Fruit fly (Drosophila melanogaster) whole organism, embryonic: ENCODE measurements around the gene Unc50.
A peak's percentile ranks its signal among the peaks of the same experiment; 100 is the strongest.

ENCODE experiments used
- BEAF-32 ChIP-seq: fragments of 200-800 bp; sonication (Bioruptor generic); optimal IDR thresholded peaks from 3 replicates; lab custom pipeline; 2017; ENCODE audit warnings: missing biosample characterization, missing genetic modification characterization, mild to moderate bottlenecking, moderate library complexity, missing genetic modification reagents
- CG10366 ChIP-seq: fragments of 200-800 bp; sonication (Bioruptor generic); IDR thresholded peaks from 2 replicates; pipeline ENCODE4 v1.3.6; 2022; ENCODE audit warnings: missing biosample characterization, missing genetic modification characterization
- CG10654 ChIP-seq: fragments of 200-800 bp; sonication (Bioruptor generic); optimal IDR thresholded peaks from 2 replicates; lab custom pipeline; 2016; ENCODE audit warnings: missing biosample characterization, missing genetic modification characterization
- CG11085 ChIP-seq: fragments of 200-800 bp; sonication (Bioruptor generic); IDR thresholded peaks from 2 replicates; pipeline ENCODE4 v1.3.6; 2022; ENCODE audit warnings: missing biosample characterization, missing genetic modification characterization
- CG12391 ChIP-seq: fragments of 200-800 bp; sonication (Bioruptor generic); optimal IDR thresholded peaks from 3 replicates; lab custom pipeline; 2018; ENCODE audit warnings: missing biosample characterization, mild to moderate bottlenecking, missing genetic modification characterization, moderate library complexity
- CG13424 ChIP-seq: fragments of 200-800 bp; sonication (Bioruptor generic); optimal IDR thresholded peaks from 2 replicates; lab custom pipeline; 2019; ENCODE audit warnings: missing biosample characterization, mild to moderate bottlenecking, missing genetic modification characterization, moderate library complexity
- CG13775 ChIP-seq: fragments of 200-800 bp; sonication (Bioruptor generic); optimal IDR thresholded peaks from 3 replicates; lab custom pipeline; 2017; ENCODE audit warnings: missing biosample characterization, mild to moderate bottlenecking, missing genetic modification characterization
- CG15073 ChIP-seq: fragments of 200-800 bp; sonication (Bioruptor generic); optimal IDR thresholded peaks from 2 replicates; lab custom pipeline; 2016; ENCODE audit warnings: missing biosample characterization, missing genetic modification characterization
- CG17612 ChIP-seq: fragments of 200-800 bp; sonication (Bioruptor generic); IDR thresholded peaks from 2 replicates; pipeline ENCODE4 v1.3.6; 2022; ENCODE audit warnings: missing biosample characterization, missing genetic modification characterization
- CG30020 ChIP-seq: fragments of 200-800 bp; optimal IDR thresholded peaks from 2 replicates; lab custom pipeline; 2019; ENCODE audit warnings: missing biosample characterization, mild to moderate bottlenecking, missing genetic modification characterization, moderate library complexity
- CG34224 ChIP-seq: fragments of 200-800 bp; sonication (Bioruptor generic); IDR thresholded peaks from 3 replicates; pipeline ENCODE4 v1.3.6; 2022; ENCODE audit warnings: missing biosample characterization, missing genetic modification characterization; ENCODE audit not compliant: partially characterized antibody
- CG3726 ChIP-seq: fragments of 200-800 bp; sonication (Bioruptor generic); IDR thresholded peaks from 3 replicates; pipeline ENCODE4, ENCODE4 v1.3.6; 2022; ENCODE audit warnings: missing biosample characterization, missing genetic modification characterization
- CG4617 ChIP-seq: fragments of 200-800 bp; sonication (Bioruptor generic); optimal IDR thresholded peaks from 3 replicates; lab custom pipeline; 2016; ENCODE audit warnings: missing biosample characterization, missing genetic modification characterization, borderline replicate concordance
- CG6689 ChIP-seq: fragments of 200-800 bp; sonication (Bioruptor generic); IDR thresholded peaks from 2 replicates; pipeline ENCODE4 v1.3.6; 2022; ENCODE audit warnings: missing biosample characterization, missing genetic modification characterization
- CG8924 ChIP-seq: fragments of 200-800 bp; optimal IDR thresholded peaks from 3 replicates; lab custom pipeline; 2019; ENCODE audit warnings: missing biosample characterization, mild to moderate bottlenecking, missing genetic modification characterization, moderate library complexity
- CG9727 ChIP-seq: fragments of 200-800 bp; sonication (Bioruptor generic); optimal IDR thresholded peaks from 3 replicates; lab custom pipeline; 2017; ENCODE audit warnings: missing biosample characterization, mild to moderate bottlenecking, missing genetic modification characterization
- CG9932 ChIP-seq: fragments of 200-800 bp; sonication (Bioruptor generic); IDR thresholded peaks from 2 replicates; pipeline ENCODE4 v1.3.6; 2022; ENCODE audit warnings: missing biosample characterization, missing genetic modification characterization
- D19A ChIP-seq: fragments of 200-800 bp; optimal IDR thresholded peaks from 3 replicates; lab custom pipeline; 2019; ENCODE audit warnings: missing biosample characterization, mild to moderate bottlenecking, missing genetic modification characterization, moderate library complexity
- E2f2 ChIP-seq: fragments of 200-800 bp; sonication (Bioruptor generic); IDR thresholded peaks from 2 replicates; pipeline ENCODE4 v1.3.6; 2022; ENCODE audit warnings: missing biosample characterization, missing genetic modification characterization
- Ets97D ChIP-seq: fragments of 200-800 bp; sonication (Bioruptor generic); optimal IDR thresholded peaks from 3 replicates; lab custom pipeline; 2016; ENCODE audit warnings: missing biosample characterization, missing genetic modification characterization
- Lhr ChIP-seq: fragments of 200-800 bp; sonication (Bioruptor generic); optimal IDR thresholded peaks from 3 replicates; lab custom pipeline; 2017; ENCODE audit warnings: mild to moderate bottlenecking, missing biosample characterization, missing genetic modification reagents, missing genetic modification characterization
- Mes4 ChIP-seq: fragments of 200-800 bp; sonication (Bioruptor generic); optimal IDR thresholded peaks from 2 replicates; lab custom pipeline; 2016; ENCODE audit warnings: missing biosample characterization, missing genetic modification characterization
- Myb ChIP-seq: fragments of 200-800 bp; sonication (Bioruptor generic); optimal IDR thresholded peaks from 2 replicates; lab custom pipeline; 2016; ENCODE audit warnings: missing biosample characterization, missing genetic modification characterization
- Nf-YA ChIP-seq: fragments of 200-800 bp; sonication (Bioruptor generic); IDR thresholded peaks from 2 replicates; pipeline ENCODE4 v1.3.6; 2022; ENCODE audit warnings: missing biosample characterization, missing genetic modification characterization
- Scr ChIP-seq: fragments of 200-800 bp; sonication (Bioruptor generic); IDR thresholded peaks from 2 replicates; pipeline ENCODE4 v1.3.6; 2022; ENCODE audit warnings: missing biosample characterization, missing genetic modification characterization; ENCODE audit not compliant: partially characterized antibody
- Sin3A ChIP-seq: fragments of >200 bp; optimal IDR thresholded peaks from 2 replicates; lab custom pipeline; 2018
- Vsx1 ChIP-seq: fragments of 200-800 bp; sonication (Bioruptor generic); optimal IDR thresholded peaks from 2 replicates; lab custom pipeline; 2017; ENCODE audit warnings: missing biosample characterization, mild to moderate bottlenecking, missing genetic modification characterization, missing genetic modification reagents
- Xrp1 ChIP-seq: fragments of 200-800 bp; sonication (Bioruptor generic); IDR thresholded peaks from 2 replicates; pipeline ENCODE4 v1.3.6; 2022; ENCODE audit warnings: missing biosample characterization, missing genetic modification characterization
- aop ChIP-seq: fragments of 200-800 bp; sonication (Bioruptor generic); IDR thresholded peaks from 2 replicates; pipeline ENCODE4 v1.3.6; 2022; ENCODE audit warnings: missing biosample characterization, missing genetic modification characterization
- br ChIP-seq: fragments of >200 bp; optimal IDR thresholded peaks from 2 replicates; lab custom pipeline; 2017
- caup ChIP-seq: fragments of 200-800 bp; sonication (Bioruptor generic); optimal IDR thresholded peaks from 3 replicates; lab custom pipeline; 2017; ENCODE audit warnings: missing biosample characterization, mild to moderate bottlenecking, missing genetic modification characterization, moderate library complexity; ENCODE audit not compliant: severe bottlenecking
- en ChIP-seq: fragments of 200-800 bp; sonication (Bioruptor generic); optimal IDR thresholded peaks from 2 replicates; lab custom pipeline; 2016; ENCODE audit warnings: missing biosample characterization, missing genetic modification characterization
- fd102C ChIP-seq: fragments of 200-800 bp; sonication (Bioruptor generic); optimal IDR thresholded peaks from 2 replicates; lab custom pipeline; 2018; ENCODE audit warnings: missing biosample characterization, mild to moderate bottlenecking, missing genetic modification characterization, moderate library complexity
- fd3F ChIP-seq: fragments of 200-800 bp; sonication (Bioruptor generic); optimal IDR thresholded peaks from 2 replicates; lab custom pipeline; 2018; ENCODE audit warnings: missing biosample characterization, mild to moderate bottlenecking, missing genetic modification characterization, moderate library complexity
- gcm2 ChIP-seq: fragments of 200-800 bp; sonication (Bioruptor generic); optimal IDR thresholded peaks from 2 replicates; lab custom pipeline; 2016; ENCODE audit warnings: missing biosample characterization, missing genetic modification characterization
- gsb ChIP-seq: fragments of 200-800 bp; sonication (Bioruptor generic); IDR thresholded peaks from 2 replicates; pipeline ENCODE4 v1.3.6; 2022; ENCODE audit warnings: missing biosample characterization, missing genetic modification characterization
- hbn ChIP-seq: fragments of 200-800 bp; sonication (Bioruptor generic); IDR thresholded peaks from 2 replicates; pipeline ENCODE4 v1.3.6; 2022; ENCODE audit warnings: missing biosample characterization, missing genetic modification characterization; ENCODE audit not compliant: partially characterized antibody
- her ChIP-seq: fragments of 200-800 bp; sonication (Bioruptor generic); optimal IDR thresholded peaks from 2 replicates; lab custom pipeline; 2016; ENCODE audit warnings: missing biosample characterization, missing genetic modification characterization
- klu ChIP-seq: fragments of 200-800 bp; sonication (Bioruptor generic); IDR thresholded peaks from 2 replicates; pipeline ENCODE4 v1.3.6; 2022; ENCODE audit warnings: missing biosample characterization, missing genetic modification characterization
- lola ChIP-seq, 3 experiments: fragments of >200 bp in 2 of 3; fragments of 200-800 bp in 1 of 3; sonication (Bioruptor generic) in 1 of 3; optimal IDR thresholded peaks; 2 replicates each; lab custom pipeline; 2017 to 2019; ENCODE audit warnings: missing biosample characterization in 3 of 3, missing genetic modification characterization in 3 of 3, mild to moderate bottlenecking in 1 of 3, moderate library complexity in 1 of 3
- nerfin-2 ChIP-seq: fragments of 200-800 bp; sonication (Bioruptor generic); IDR thresholded peaks from 2 replicates; pipeline ENCODE4 v1.3.6; 2022; ENCODE audit warnings: missing biosample characterization, missing genetic modification characterization; ENCODE audit not compliant: partially characterized antibody
- org-1 ChIP-seq: fragments of 200-800 bp; sonication (Bioruptor generic); optimal IDR thresholded peaks from 2 replicates; lab custom pipeline; 2017; ENCODE audit warnings: missing biosample characterization, missing genetic modification characterization
- pb ChIP-seq: fragments of 200-800 bp; sonication (Bioruptor generic); optimal IDR thresholded peaks from 3 replicates; lab custom pipeline; 2016; ENCODE audit warnings: missing biosample characterization, missing genetic modification characterization
- pzg ChIP-seq: fragments of 200-800 bp; sonication (Bioruptor generic); optimal IDR thresholded peaks from 3 replicates; lab custom pipeline; 2018; ENCODE audit warnings: missing biosample characterization, mild to moderate bottlenecking, missing genetic modification characterization, moderate library complexity
- rib ChIP-seq: fragments of 200-800 bp; sonication (Bioruptor generic); IDR thresholded peaks from 2 replicates; pipeline ENCODE4 v1.3.6; 2022; ENCODE audit warnings: missing biosample characterization, missing genetic modification characterization
- sqz ChIP-seq: fragments of 200-800 bp; sonication (Bioruptor generic); optimal IDR thresholded peaks from 3 replicates; lab custom pipeline; 2018; ENCODE audit warnings: missing biosample characterization, mild to moderate bottlenecking, missing genetic modification characterization
- tup ChIP-seq: fragments of 200-800 bp; sonication (Bioruptor generic); optimal IDR thresholded peaks from 2 replicates; lab custom pipeline; 2016; ENCODE audit warnings: missing biosample characterization, mild to moderate bottlenecking, missing genetic modification characterization, moderate library complexity
- vfl ChIP-seq: fragments of 200-800 bp; sonication (Bioruptor generic); optimal IDR thresholded peaks from 2 replicates; lab custom pipeline; 2016; ENCODE audit warnings: missing biosample characterization, missing genetic modification characterization
- zfh1 ChIP-seq: fragments of 200-800 bp; sonication (Bioruptor generic); IDR thresholded peaks from 3 replicates; pipeline ENCODE4 v1.3.6; 2022; ENCODE audit warnings: missing biosample characterization, missing genetic modification characterization

Unc50 gene

dm6 chr3R:8669029-8669707 is 7.2 kb downstream of the Unc50 start (continued):
- TF ChIP-seq CG8924 (tag; lab: Kevin White, UChicago) = peak; percentile 99
- TF ChIP-seq Nf-YA (GFP tag; lab: Robert Waterston, UW) = peak; percentile 96
- peak; percentile 72 for TF ChIP-seq BEAF-32 (GFP tag; lab: Kevin White, UChicago)
- TF ChIP-seq Myb = peak; percentile 88
- TF ChIP-seq Sin3A (lab: Kevin White, UChicago) = no peak
- peak; percentile 84 for TF ChIP-seq klu (GFP tag; lab: Robert Waterston, UW)
- peak; percentile 97 for TF ChIP-seq org-1 (GFP tag; lab: Kevin White, UChicago)
- peak; percentile 96 for TF ChIP-seq en (GFP tag; lab: Kevin White, UChicago)
- peak; percentile 94 for TF ChIP-seq Lhr (GFP tag; lab: Kevin White, UChicago)
- TF ChIP-seq hbn (GFP tag; lab: Robert Waterston, UW) = peak; percentile 65; the same call in 1 of the 2 replicates
- TF ChIP-seq Mes4 (GFP tag; lab: Kevin White, UChicago) = peak; percentile 94
- TF ChIP-seq CG3726 (GFP tag; lab: Robert Waterston, UW) = peak; percentile 93
- TF ChIP-seq E2f2 (GFP tag; lab: Robert Waterston, UW) = peak; percentile 84
- TF ChIP-seq CG15073 (GFP tag; lab: Kevin White, UChicago) = peak; percentile 83
- TF ChIP-seq tup = peak; percentile 97
- peak; percentile 99 for TF ChIP-seq CG12391 (tag; lab: Kevin White, UChicago)
- peak; percentile 88 for TF ChIP-seq CG11085 (GFP tag; lab: Robert Waterston, UW)
- TF ChIP-seq CG6689 (GFP tag; lab: Robert Waterston, UW) = peak; percentile 97
- TF ChIP-seq CG9727 = peak; percentile 99
- TF ChIP-seq Scr = peak; percentile 61
- peak; percentile 15; the same call in 1 of the 2 replicates for TF ChIP-seq nerfin-2 (GFP tag; lab: Robert Waterston, UW)
- peak; percentile 92 for TF ChIP-seq CG4617 (GFP tag; lab: Kevin White, UChicago)
- TF ChIP-seq br (lab: Kevin White, UChicago) = no peak
- TF ChIP-seq Ets97D = peak; percentile 92
- peak; percentile 96 for TF ChIP-seq CG10654 (GFP tag; lab: Kevin White, UChicago)
- TF ChIP-seq CG30020 = peak; percentile 81
- TF ChIP-seq fd3F (GFP tag; lab: Kevin White, UChicago) = peak; percentile 92
- TF ChIP-seq gcm2 = peak; percentile 94
- peak; percentile 98 for TF ChIP-seq CG13424 (tag; lab: Kevin White, UChicago)
- peak; percentile 98 for TF ChIP-seq zfh1 (GFP tag; lab: Robert Waterston, UW)
- peak; percentile 92 for TF ChIP-seq pb (GFP tag; lab: Kevin White, UChicago)
- peak; percentile 87 for TF ChIP-seq gsb (GFP tag; lab: Robert Waterston, UW)
- peak; percentile 66 for TF ChIP-seq pzg (GFP tag; lab: Kevin White, UChicago)
- peak; percentile 95 for TF ChIP-seq her (GFP tag; lab: Kevin White, UChicago)
- TF ChIP-seq Vsx1 (GFP tag; lab: Kevin White, UChicago) = peak; percentile 96
- TF ChIP-seq Xrp1 (GFP tag; lab: Robert Waterston, UW) = peak; percentile 99
- TF ChIP-seq CG13775 (GFP tag; lab: Kevin White, UChicago) = peak; percentile 98
- TF ChIP-seq D19A (tag; lab: Kevin White, UChicago) = peak; percentile 96
- TF ChIP-seq CG17612 (GFP tag; lab: Robert Waterston, UW) = peak; percentile 90
- peak; percentile 98 for TF ChIP-seq caup (GFP tag; lab: Kevin White, UChicago)
- peak; percentile 83 for TF ChIP-seq aop (GFP tag; lab: Robert Waterston, UW)
- TF ChIP-seq CG34224 (GFP tag; lab: Robert Waterston, UW) = peak; percentile 69; the same call in 1 of the 3 replicates
- TF ChIP-seq CG9932 (GFP tag; lab: Robert Waterston, UW) = peak; percentile 94
- peak; percentile 96 for TF ChIP-seq CG10366 (GFP tag; lab: Robert Waterston, UW)
- TF ChIP-seq sqz (GFP tag; lab: Kevin White, UChicago) = peak; percentile 95
- peak; percentile 94 for TF ChIP-seq vfl (GFP tag; lab: Kevin White, UChicago)
- peak; percentile 96 for TF ChIP-seq rib (GFP tag; lab: Robert Waterston, UW)
- peak; percentile 89 for TF ChIP-seq fd102C (GFP tag; lab: Kevin White, UChicago)
- TF ChIP-seq lola (GFP tag; optimal IDR thresholded peaks at IDR 0.05; lab: Kevin White, UChicago) = peak in 1 of 3 experiments; percentile 96
